Worm (Caenorhabditis elegans) whole organism, L3 larva: ENCODE data around the gene Y17G7B.8.

Source experiments
- egl-27 ChIP-seq: sonication (generic microtip); optimal IDR thresholded peaks from 4 replicates; lab custom pipeline; 2017; ENCODE audit warnings: missing biosample characterization, missing genetic modification reagents, missing genetic modification characterization
- fos-1 ChIP-seq: fragments of 150-350 bp; optimal IDR thresholded peaks from 2 replicates; lab custom pipeline; 2014; ENCODE audit warnings: missing biosample characterization, missing genetic modification characterization
- mdl-1 ChIP-seq: fragments of 150-350 bp; optimal IDR thresholded peaks from 2 replicates; lab custom pipeline; 2014; ENCODE audit warnings: missing biosample characterization, missing genetic modification characterization
- nhr-25 ChIP-seq: sonication (generic microtip); optimal IDR thresholded peaks from 2 replicates; lab custom pipeline; 2017; ENCODE audit warnings: missing biosample characterization, missing genetic modification characterization
- nhr-67 ChIP-seq: fragments of 150-350 bp; optimal IDR thresholded peaks from 2 replicates; lab custom pipeline; 2014; ENCODE audit warnings: missing biosample characterization, missing genetic modification characterization
- ztf-11 ChIP-seq: fragments of 150-350 bp; optimal IDR thresholded peaks from 2 replicates; lab custom pipeline; 2014; ENCODE audit warnings: missing biosample characterization, missing genetic modification characterization

ce11 chrII:12023315-12023878 is 4.2 kb downstream of the Y17G7B.8 start, which contains the start of gene Y17G7B.12:
- TF ChIP-seq nhr-67 (tag; lab: Kevin White, UChicago) (no peak), nhr-25 (tag; lab: Kevin White, UChicago) (no peak), egl-27 (no peak), fos-1 (tag; lab: Kevin White, UChicago) (no peak), ztf-11 (tag; lab: Kevin White, UChicago) (no peak), mdl-1 (tag; lab: Kevin White, UChicago) (no peak)
